Worm (Caenorhabditis elegans) whole organism, young adult: ENCODE results near the gene C25E10.10.

Experiments
- K12H6.12 ChIP-seq: fragments of 200-800 bp; sonication (Bioruptor generic); optimal IDR thresholded peaks from 2 replicates; lab custom pipeline; 2018; ENCODE audit warnings: mild to moderate bottlenecking, missing genetic modification characterization, missing compliant biosample characterization
- Y56A3A.18 ChIP-seq: fragments of 200-800 bp; sonication (Bioruptor generic); IDR thresholded peaks from 2 replicates; pipeline ENCODE4 v1.3.6; 2022; ENCODE audit warnings: missing genetic modification reagents, missing genetic modification characterization, missing compliant biosample characterization
- ama-1 ChIP-seq, 3 experiments: fragments of 150-350 bp in 1 of 3; sonication (generic microtip) in 2 of 3; optimal IDR thresholded peaks; 2 replicates each; lab custom pipeline; 2014 to 2018; ENCODE audit warnings: missing biosample characterization in 2 of 3, missing genetic modification characterization in 2 of 3, missing genetic modification reagents in 2 of 3
- aptf-3 ChIP-seq: fragments of 200-800 bp; sonication (Bioruptor generic); IDR thresholded peaks from 2 replicates; pipeline ENCODE4 v1.3.6; 2022; ENCODE audit warnings: missing genetic modification characterization, missing compliant biosample characterization
- attf-6 ChIP-seq: fragments of 200-800 bp; sonication (Bioruptor generic); IDR thresholded peaks from 2 replicates; pipeline ENCODE4 v1.3.6; 2022; ENCODE audit warnings: missing genetic modification reagents, missing genetic modification characterization, missing compliant biosample characterization
- ccch-3 ChIP-seq: fragments of 200-800 bp; sonication (Bioruptor generic); optimal IDR thresholded peaks from 2 replicates; lab custom pipeline; 2018; ENCODE audit warnings: mild to moderate bottlenecking, missing genetic modification characterization, missing compliant biosample characterization
- cebp-1 ChIP-seq, 2 experiments: fragments of 200-800 bp in 1 of 2; sonication (Bioruptor generic) in 1 of 2; sonication (generic microtip) in 1 of 2; IDR thresholded peaks in 1 of 2; optimal IDR thresholded peaks in 1 of 2; 2 replicates each; pipeline versions ENCODE4 v1.3.6 to Lab custom; 2017 to 2022; ENCODE audit warnings: missing compliant biosample characterization in 2 of 2, missing genetic modification characterization in 2 of 2, mild to moderate bottlenecking in 1 of 2, missing genetic modification reagents in 1 of 2, moderate library complexity in 1 of 2
- cebp-2 ChIP-seq: fragments of 200-800 bp; sonication (Bioruptor generic); IDR thresholded peaks from 2 replicates; pipeline ENCODE4 v1.3.6; 2022; ENCODE audit warnings: missing genetic modification characterization, missing compliant biosample characterization
- ceh-100 ChIP-seq: fragments of 200-800 bp; sonication (Bioruptor generic); IDR thresholded peaks from 2 replicates; pipeline ENCODE4 v1.3.6; 2022; ENCODE audit warnings: missing genetic modification reagents, missing genetic modification characterization, missing compliant biosample characterization
- ceh-40 ChIP-seq: fragments of 200-800 bp; sonication (Bioruptor generic); IDR thresholded peaks from 2 replicates; pipeline ENCODE4 v1.3.6; 2022; ENCODE audit warnings: missing genetic modification characterization, missing compliant biosample characterization
- dox-1 ChIP-seq: fragments of 200-800 bp; sonication (Bioruptor generic); IDR thresholded peaks from 2 replicates; pipeline ENCODE4 v1.3.6; 2022; ENCODE audit warnings: missing genetic modification reagents, missing genetic modification characterization, missing compliant biosample characterization
- egl-44 ChIP-seq: fragments of 200-800 bp; sonication (Bioruptor generic); IDR thresholded peaks from 2 replicates; pipeline ENCODE4 v1.3.6; 2022; ENCODE audit warnings: missing genetic modification reagents, missing genetic modification characterization, missing compliant biosample characterization
- egrh-3 ChIP-seq: fragments of 200-800 bp; sonication (Bioruptor generic); IDR thresholded peaks from 2 replicates; pipeline ENCODE4 v1.3.6; 2022; ENCODE audit warnings: missing genetic modification reagents, missing genetic modification characterization, missing compliant biosample characterization
- ekl-4 ChIP-seq: fragments of 200-800 bp; sonication (Bioruptor generic); IDR thresholded peaks from 2 replicates; pipeline ENCODE4 v1.3.6; 2022; ENCODE audit warnings: missing genetic modification reagents, missing genetic modification characterization, missing compliant biosample characterization
- hmg-1.2 ChIP-seq: fragments of 200-800 bp; sonication (Bioruptor generic); IDR thresholded peaks from 2 replicates; pipeline ENCODE4 v1.3.6; 2022; ENCODE audit warnings: missing genetic modification reagents, missing genetic modification characterization, missing compliant biosample characterization
- let-607 ChIP-seq, 2 experiments: fragments of 200-800 bp in 1 of 2; sonication (Bioruptor generic) in 1 of 2; sonication (generic microtip) in 1 of 2; optimal IDR thresholded peaks; 2 replicates each; lab custom pipeline; 2016 to 2018; ENCODE audit warnings: mild to moderate bottlenecking in 2 of 2, missing compliant biosample characterization in 2 of 2, missing genetic modification characterization in 2 of 2, moderate library complexity in 2 of 2, missing genotype in 1 of 2
- lin-26 ChIP-seq: fragments of 200-800 bp; sonication (Bioruptor generic); IDR thresholded peaks from 2 replicates; pipeline ENCODE4 v1.3.6; 2022; ENCODE audit warnings: missing genetic modification reagents, missing genetic modification characterization, missing compliant biosample characterization
- lin-54 ChIP-seq: fragments of 200-800 bp; sonication (Bioruptor generic); optimal IDR thresholded peaks from 2 replicates; lab custom pipeline; 2018; ENCODE audit warnings: mild to moderate bottlenecking, missing genetic modification characterization, missing compliant biosample characterization
- madf-3 ChIP-seq: fragments of 200-800 bp; sonication (Bioruptor generic); IDR thresholded peaks from 2 replicates; pipeline ENCODE4 v1.3.6; 2022; ENCODE audit warnings: missing genetic modification reagents, missing genetic modification characterization, missing compliant biosample characterization
- madf-6 ChIP-seq: fragments of 200-800 bp; sonication (Bioruptor generic); IDR thresholded peaks from 2 replicates; pipeline ENCODE4 v1.3.6; 2022; ENCODE audit warnings: missing genetic modification reagents, missing genetic modification characterization, missing compliant biosample characterization
- mcd-1 ChIP-seq: fragments of 200-800 bp; sonication (Bioruptor generic); IDR thresholded peaks from 2 replicates; pipeline ENCODE4 v1.3.6; 2022; ENCODE audit warnings: missing genetic modification reagents, missing genetic modification characterization, missing compliant biosample characterization
- mel-28 ChIP-seq: sonication (generic microtip); optimal IDR thresholded peaks from 2 replicates; lab custom pipeline; 2016; ENCODE audit warnings: borderline replicate concordance, mild to moderate bottlenecking, missing genetic modification characterization, missing compliant biosample characterization
- mxl-1 ChIP-seq: sonication (generic microtip); optimal IDR thresholded peaks from 2 replicates; lab custom pipeline; 2016; ENCODE audit warnings: missing genetic modification characterization, missing compliant biosample characterization
- nfya-1 ChIP-seq: sonication (generic microtip); optimal IDR thresholded peaks from 2 replicates; lab custom pipeline; 2017; ENCODE audit warnings: antibody characterized with exemption, missing compliant biosample characterization, missing genetic modification characterization, borderline replicate concordance; ENCODE audit not compliant: insufficient read depth
- nfyb-1 ChIP-seq: fragments of 200-800 bp; sonication (Bioruptor generic); IDR thresholded peaks from 2 replicates; pipeline ENCODE4 v1.3.6; 2022; ENCODE audit warnings: missing genetic modification reagents, missing genetic modification characterization, missing compliant biosample characterization
- pbrm-1 ChIP-seq: fragments of 200-800 bp; sonication (Bioruptor generic); IDR thresholded peaks from 2 replicates; pipeline ENCODE4 v1.3.6; 2022; ENCODE audit warnings: missing genetic modification reagents, missing genetic modification characterization, missing compliant biosample characterization
- repo-1 ChIP-seq: sonication (generic microtip); optimal IDR thresholded peaks from 2 replicates; lab custom pipeline; 2017; ENCODE audit warnings: mild to moderate bottlenecking, missing genetic modification characterization, missing compliant biosample characterization
- snpc-1.1 ChIP-seq: sonication (generic microtip); optimal IDR thresholded peaks from 2 replicates; lab custom pipeline; 2017; ENCODE audit warnings: missing genetic modification characterization, mild to moderate bottlenecking, missing compliant biosample characterization, antibody characterized with exemption, moderate library complexity, missing genotype, missing genetic modification reagents; ENCODE audit not compliant: insufficient read depth
- sptf-2 ChIP-seq: fragments of 200-800 bp; sonication (Bioruptor generic); optimal IDR thresholded peaks from 2 replicates; lab custom pipeline; 2018; ENCODE audit warnings: mild to moderate bottlenecking, missing genetic modification characterization, missing compliant biosample characterization
- tbp1 ChIP-seq: fragments of 200-800 bp; sonication (Bioruptor generic); optimal IDR thresholded peaks from 2 replicates; lab custom pipeline; 2018; ENCODE audit warnings: mild to moderate bottlenecking, missing genetic modification characterization, missing compliant biosample characterization
- zim-3 ChIP-seq: sonication (generic microtip); optimal IDR thresholded peaks from 2 replicates; lab custom pipeline; 2017; ENCODE audit warnings: mild to moderate bottlenecking, missing genetic modification characterization, moderate library complexity, missing compliant biosample characterization
- ztf-26 ChIP-seq: sonication (generic microtip); optimal IDR thresholded peaks from 2 replicates; lab custom pipeline; 2017; ENCODE audit warnings: missing genetic modification characterization, missing compliant biosample characterization

Gene C25E10.10

ce11 chrV:9088758-9089157 is 32.6 kb upstream of the C25E10.10 start:
- TF ChIP-seq ekl-4 (GFP tag; lab: Robert Waterston, UW) (no peak), aptf-3 (GFP tag; lab: Robert Waterston, UW) (0 out of 2 replicates have a peak, but pooled peaks have one; percentile 53), ceh-100 (GFP tag; lab: Robert Waterston, UW) (peak; percentile 14; the same call in 1 of the 2 replicates), lin-54 (peak; percentile 4), tbp1 (GFP tag; lab: Kevin White, UChicago) (peak; percentile 21), ama-1 (optimal IDR thresholded peaks at IDR 0.05; lab: Kevin White, UChicago) (peak; percentile 82), ama-1 (GFP tag; optimal IDR thresholded peaks at IDR 0.05; lab: Kevin White, UChicago) (no peak), lin-26 (GFP tag; lab: Robert Waterston, UW) (peak; percentile 37; the same call in 1 of the 2 replicates), repo-1 (tag; lab: Kevin White, UChicago) (peak; percentile 10), K12H6.12 (tag; lab: Kevin White, UChicago) (peak; percentile 24), ceh-40 (GFP tag; lab: Robert Waterston, UW) (peak; percentile 69; the same call in 1 of the 2 replicates), egrh-3 (GFP tag; lab: Robert Waterston, UW) (0 out of 2 replicates have a peak, but pooled peaks have one; percentile 19), zim-3 (tag; lab: Kevin White, UChicago) (peak; percentile 18), mel-28 (tag; lab: Kevin White, UChicago) (no peak), nfya-1 (tag; lab: Kevin White, UChicago) (no peak), mxl-1 (tag; lab: Kevin White, UChicago) (no peak), ztf-26 (tag; lab: Kevin White, UChicago) (peak; percentile 48), nfyb-1 (peak; percentile 32), let-607 (tag; optimal IDR thresholded peaks at IDR 0.05; lab: Kevin White, UChicago) (peak in 1 of 2 experiments; percentile 19), cebp-1 (GFP tag; IDR thresholded peaks at IDR 0.05; lab: Robert Waterston, UW) (no peak), cebp-1 (tag; optimal IDR thresholded peaks at IDR 0.05; lab: Kevin White, UChicago) (peak; percentile 10), sptf-2 (GFP tag; lab: Kevin White, UChicago) (no peak), dox-1 (GFP tag; lab: Robert Waterston, UW) (peak; percentile 87), egl-44 (GFP tag; lab: Robert Waterston, UW) (0 out of 2 replicates have a peak, but pooled peaks have one; percentile 20), hmg-1.2 (peak; percentile 34; the same call in 1 of the 2 replicates), pbrm-1 (GFP tag; lab: Robert Waterston, UW) (0 out of 2 replicates have a peak, but pooled peaks have one; percentile 52), cebp-2 (GFP tag; lab: Robert Waterston, UW) (0 out of 2 replicates have a peak, but pooled peaks have one; percentile 5), ccch-3 (GFP tag; lab: Kevin White, UChicago) (no peak)

- TF ChIP-seq dox-1 (GFP tag; lab: Robert Waterston, UW) (peak; percentile 89), hmg-1.2 (peak; percentile 21; the same call in 1 of the 2 replicates), ceh-40 (GFP tag; lab: Robert Waterston, UW) (peak; percentile 24; the same call in 1 of the 2 replicates), mcd-1 (GFP tag; lab: Robert Waterston, UW) (peak; percentile 22; the same call in 1 of the 2 replicates), nfyb-1 (peak; percentile 54; the same call in 1 of the 2 replicates), ekl-4 (GFP tag; lab: Robert Waterston, UW) (peak; percentile 76), Y56A3A.18 (0 out of 2 replicates have a peak, but pooled peaks have one; percentile 29), madf-6 (GFP tag; lab: Robert Waterston, UW) (peak; percentile 52; the same call in 1 of the 2 replicates), egl-44 (GFP tag; lab: Robert Waterston, UW) (peak; percentile 70; the same call in 1 of the 2 replicates), ceh-100 (GFP tag; lab: Robert Waterston, UW) (0 out of 2 replicates have a peak, but pooled peaks have one; percentile 21), pbrm-1 (GFP tag; lab: Robert Waterston, UW) (0 out of 2 replicates have a peak, but pooled peaks have one; percentile 15), madf-3 (0 out of 2 replicates have a peak, but pooled peaks have one; percentile 21), attf-6 (GFP tag; lab: Robert Waterston, UW) (peak; percentile 89), snpc-1.1 (tag; lab: Kevin White, UChicago) (peak; percentile 5)
Observed at ce11 chrV:9086650-9087049, 30.5 kb upstream of the C25E10.10 start.
